Fruit fly (Drosophila melanogaster): ENCODE results near the gene Gr93b.
A peak's percentile ranks its signal among the peaks of the same experiment; 100 is the strongest.

The Gr93b gene

dm6 chr3R:21839636-21840035 is 3.9 kb downstream of the Gr93b start (continued):
- TF ChIP-seq CG9817 (tag; optimal IDR thresholded peaks at IDR 0.05) (no peak), CG4404 (GFP tag; IDR thresholded peaks at IDR 0.05) (no peak), dpn (GFP tag; optimal IDR thresholded peaks at IDR 0.05) (no peak), CG17802 (tag; optimal IDR thresholded peaks at IDR 0.05) (no peak), nmo (GFP tag; optimal IDR thresholded peaks at IDR 0.05) (peak; percentile 20), ERR (GFP tag; optimal IDR thresholded peaks at IDR 0.05) (no peak), kah (GFP tag; optimal IDR thresholded peaks at IDR 0.05) (peak; percentile 10), CG9437 (GFP tag; optimal IDR thresholded peaks at IDR 0.05) (peak; percentile 6), tap (tag; optimal IDR thresholded peaks at IDR 0.05) (peak; percentile 27), lab (GFP tag; optimal IDR thresholded peaks at IDR 0.05) (peak; percentile 42), CG6813 (GFP tag; optimal IDR thresholded peaks at IDR 0.05) (no peak), CG6854 (GFP tag; optimal IDR thresholded peaks at IDR 0.05) (peak; percentile 33), sd (tag; optimal IDR thresholded peaks at IDR 0.05) (no peak), B-H2 (GFP tag; optimal IDR thresholded peaks at IDR 0.05) (no peak), unpg (GFP tag; optimal IDR thresholded peaks at IDR 0.05) (peak; percentile 36), CG11093 (GFP tag; IDR thresholded peaks at IDR 0.05) (no peak), CG8924 (tag; optimal IDR thresholded peaks at IDR 0.05) (peak; percentile 66), nerfin-2 (GFP tag; IDR thresholded peaks at IDR 0.05; ENCODE audit: partially characterized antibody) (no peak), CG18599 (GFP tag; optimal IDR thresholded peaks at IDR 0.05) (peak; percentile 23), Taf1 (GFP tag; IDR thresholded peaks at IDR 0.05) (no peak), sim (GFP tag; IDR thresholded peaks at IDR 0.05) (no peak), CG7987 (GFP tag; optimal IDR thresholded peaks at IDR 0.05) (no peak), lola (GFP tag; optimal IDR thresholded peaks at IDR 0.05) (peak in 1 of 3 experiments; percentile 31), klu (GFP tag; IDR thresholded peaks at IDR 0.05) (no peak), CG1603 (tag; optimal IDR thresholded peaks at IDR 0.05) (no peak), vnd (GFP tag; IDR thresholded peaks at IDR 0.05; ENCODE audit: partially characterized antibody) (no peak), Dbx (GFP tag; IDR thresholded peaks at IDR 0.05) (no peak), CG13296 (GFP tag; optimal IDR thresholded peaks at IDR 0.05) (peak; percentile 64), Med (GFP tag) (no peak), CoRest (tag; optimal IDR thresholded peaks at IDR 0.05) (peak; percentile 50), CG10267 (tag; optimal IDR thresholded peaks at IDR 0.05) (peak; percentile 47), Blimp-1 (GFP tag; optimal IDR thresholded peaks at IDR 0.05) (peak; percentile 54), bsh (GFP tag; optimal IDR thresholded peaks at IDR 0.05) (peak in 1 of 2 experiments; percentile 26), CG10959 (GFP tag; IDR thresholded peaks at IDR 0.05) (no peak), TFAM (GFP tag; optimal IDR thresholded peaks at IDR 0.05) (no peak), CG11085 (GFP tag; IDR thresholded peaks at IDR 0.05) (no peak), zen (tag; optimal IDR thresholded peaks at IDR 0.05) (no peak), CG34422 (GFP tag; IDR thresholded peaks at IDR 0.05) (no peak), CG4282 (GFP tag; optimal IDR thresholded peaks at IDR 0.05) (no peak), CG31224 (GFP tag; IDR thresholded peaks at IDR 0.05) (no peak), dmrt99B (tag; optimal IDR thresholded peaks at IDR 0.05) (peak; percentile 55), ap (GFP tag; IDR thresholded peaks at IDR 0.05) (no peak), dmrt11E (tag; optimal IDR thresholded peaks at IDR 0.05) (peak; percentile 22), CG14965 (GFP tag; optimal IDR thresholded peaks at IDR 0.05; ENCODE audit: borderline replicate concordance) (no peak), CG1233 (GFP tag; optimal IDR thresholded peaks at IDR 0.05) (peak; percentile 34), CG17359 (tag; optimal IDR thresholded peaks at IDR 0.05) (peak; percentile 9), CG12659 (GFP tag; optimal IDR thresholded peaks at IDR 0.05) (peak; percentile 11), Hr39 (optimal IDR thresholded peaks at IDR 0.05) (no peak), Oli (tag; optimal IDR thresholded peaks at IDR 0.05) (peak; percentile 11), Camta (GFP tag; optimal IDR thresholded peaks at IDR 0.05) (no peak)
